Worm (Caenorhabditis elegans) whole organism, mixed stage, embryonic: ENCODE results near the gene T16G12.7.

Source experiments
- M03D4.4 ChIP-seq: sonication (generic microtip); optimal IDR thresholded peaks from 2 replicates; lab custom pipeline; 2017; ENCODE audit warnings: mild to moderate bottlenecking, missing genetic modification characterization, missing compliant biosample characterization
- bed-3 ChIP-seq: fragments of 200-800 bp; sonication (Bioruptor generic); optimal IDR thresholded peaks from 3 replicates; lab custom pipeline; 2018; ENCODE audit warnings: mild to moderate bottlenecking, missing genetic modification characterization, moderate library complexity, missing compliant biosample characterization
- ceh-39 ChIP-seq: fragments of 150-350 bp; optimal IDR thresholded peaks from 2 replicates; lab custom pipeline; 2014; ENCODE audit warnings: missing biosample characterization, missing genetic modification characterization
- ceh-43 ChIP-seq: fragments of 200-800 bp; sonication (Bioruptor generic); optimal IDR thresholded peaks from 2 replicates; lab custom pipeline; 2018; ENCODE audit warnings: mild to moderate bottlenecking, missing genetic modification characterization, moderate library complexity, missing compliant biosample characterization
- ceh-83 ChIP-seq: fragments of 200-800 bp; sonication (Bioruptor generic); optimal IDR thresholded peaks from 2 replicates; lab custom pipeline; 2018; ENCODE audit warnings: mild to moderate bottlenecking, missing genetic modification characterization, missing compliant biosample characterization
- ces-1 ChIP-seq: fragments of 150-350 bp; optimal IDR thresholded peaks from 2 replicates; lab custom pipeline; 2014; ENCODE audit warnings: missing biosample characterization, missing genetic modification reagents, missing genetic modification characterization
- cnd-1 ChIP-seq: fragments of 200-800 bp; sonication (Bioruptor generic); optimal IDR thresholded peaks from 2 replicates; lab custom pipeline; 2018; ENCODE audit warnings: mild to moderate bottlenecking, missing genetic modification characterization, missing compliant biosample characterization
- elt-1 ChIP-seq: sonication (generic microtip); optimal IDR thresholded peaks from 2 replicates; lab custom pipeline; 2017; ENCODE audit warnings: missing genetic modification characterization, mild to moderate bottlenecking, missing compliant biosample characterization, antibody characterized with exemption, moderate library complexity, borderline replicate concordance; ENCODE audit not compliant: insufficient read depth
- elt-3 ChIP-seq: fragments of 150-350 bp; optimal IDR thresholded peaks from 2 replicates; lab custom pipeline; 2014; ENCODE audit warnings: missing biosample characterization, missing genetic modification characterization
- flh-1 ChIP-seq: fragments of 200-800 bp; sonication (Bioruptor generic); optimal IDR thresholded peaks from 2 replicates; lab custom pipeline; 2018; ENCODE audit warnings: mild to moderate bottlenecking, missing genetic modification characterization, moderate library complexity, missing compliant biosample characterization
- ham-2 ChIP-seq: fragments of 200-800 bp; sonication (Bioruptor generic); optimal IDR thresholded peaks from 2 replicates; lab custom pipeline; 2018; ENCODE audit warnings: mild to moderate bottlenecking, missing genetic modification characterization, missing compliant biosample characterization
- hlh-1 ChIP-seq: fragments of 150-350 bp; optimal IDR thresholded peaks from 2 replicates; lab custom pipeline; 2014; ENCODE audit warnings: missing biosample characterization, missing genetic modification reagents, missing genetic modification characterization
- lin-13 ChIP-seq: fragments of 150-350 bp; optimal IDR thresholded peaks from 2 replicates; lab custom pipeline; 2014; ENCODE audit warnings: missing biosample characterization, missing genetic modification characterization
- lsy-2 ChIP-seq: fragments of 150-350 bp; optimal IDR thresholded peaks from 2 replicates; lab custom pipeline; 2014; ENCODE audit warnings: missing biosample characterization, missing genetic modification characterization
- mab-5 ChIP-seq: fragments of 150-350 bp; optimal IDR thresholded peaks from 2 replicates; lab custom pipeline; 2014; ENCODE audit warnings: missing biosample characterization, missing genetic modification characterization
- mls-2 ChIP-seq: sonication (generic microtip); optimal IDR thresholded peaks from 2 replicates; lab custom pipeline; 2016; ENCODE audit warnings: mild to moderate bottlenecking, missing genetic modification characterization, moderate library complexity, missing compliant biosample characterization
- nhr-12 ChIP-seq: fragments of 150-350 bp; optimal IDR thresholded peaks from 2 replicates; lab custom pipeline; 2014; ENCODE audit warnings: missing biosample characterization, missing genetic modification characterization
- nhr-2 ChIP-seq: fragments of 150-350 bp; optimal IDR thresholded peaks from 2 replicates; lab custom pipeline; 2014; ENCODE audit warnings: missing biosample characterization, missing genetic modification characterization
- nhr-237 ChIP-seq: fragments of 150-350 bp; optimal IDR thresholded peaks from 2 replicates; lab custom pipeline; 2014; ENCODE audit warnings: missing biosample characterization, missing genetic modification characterization
- nhr-28 ChIP-seq: fragments of 150-350 bp; optimal IDR thresholded peaks from 2 replicates; lab custom pipeline; 2014; ENCODE audit warnings: missing biosample characterization, missing genetic modification characterization
- pha-4 ChIP-seq: fragments of 150-350 bp; optimal IDR thresholded peaks from 2 replicates; lab custom pipeline; 2018; ENCODE audit warnings: missing biosample characterization, missing genetic modification reagents, missing genetic modification characterization
- sem-2 ChIP-seq: fragments of 200-800 bp; sonication (Bioruptor generic); optimal IDR thresholded peaks from 2 replicates; lab custom pipeline; 2018; ENCODE audit warnings: mild to moderate bottlenecking, missing genetic modification characterization, missing compliant biosample characterization
- snpc-4 ChIP-seq: fragments of 150-350 bp; optimal IDR thresholded peaks from 2 replicates; lab custom pipeline; 2014; ENCODE audit warnings: missing biosample characterization, missing genetic modification characterization
- sptf-1 ChIP-seq: sonication (generic microtip); optimal IDR thresholded peaks from 2 replicates; lab custom pipeline; 2017; ENCODE audit warnings: mild to moderate bottlenecking, missing genetic modification characterization, moderate library complexity, missing compliant biosample characterization
- tbx-8 ChIP-seq: fragments of 200-800 bp; sonication (Bioruptor generic); optimal IDR thresholded peaks from 2 replicates; lab custom pipeline; 2018; ENCODE audit warnings: mild to moderate bottlenecking, missing genetic modification characterization, moderate library complexity, missing compliant biosample characterization
- unc-120 ChIP-seq: sonication (generic microtip); optimal IDR thresholded peaks from 2 replicates; lab custom pipeline; 2017; ENCODE audit warnings: missing genetic modification characterization, missing compliant biosample characterization; ENCODE audit not compliant: poor library complexity, severe bottlenecking
- unc-39 ChIP-seq: fragments of 150-350 bp; optimal IDR thresholded peaks from 2 replicates; lab custom pipeline; 2014; ENCODE audit warnings: missing biosample characterization, missing genetic modification characterization
- unc-62 ChIP-seq: fragments of 150-350 bp; optimal IDR thresholded peaks from 2 replicates; lab custom pipeline; 2014; ENCODE audit warnings: missing biosample characterization, missing genetic modification reagents, missing genetic modification characterization
- zip-8 ChIP-seq: fragments of 150-350 bp; optimal IDR thresholded peaks from 2 replicates; lab custom pipeline; 2014; ENCODE audit warnings: missing biosample characterization, missing genetic modification characterization
- ztf-11 ChIP-seq: fragments of 150-350 bp; optimal IDR thresholded peaks from 2 replicates; lab custom pipeline; 2014; ENCODE audit warnings: missing biosample characterization, missing genetic modification characterization

T16G12.7 gene

DNA sequence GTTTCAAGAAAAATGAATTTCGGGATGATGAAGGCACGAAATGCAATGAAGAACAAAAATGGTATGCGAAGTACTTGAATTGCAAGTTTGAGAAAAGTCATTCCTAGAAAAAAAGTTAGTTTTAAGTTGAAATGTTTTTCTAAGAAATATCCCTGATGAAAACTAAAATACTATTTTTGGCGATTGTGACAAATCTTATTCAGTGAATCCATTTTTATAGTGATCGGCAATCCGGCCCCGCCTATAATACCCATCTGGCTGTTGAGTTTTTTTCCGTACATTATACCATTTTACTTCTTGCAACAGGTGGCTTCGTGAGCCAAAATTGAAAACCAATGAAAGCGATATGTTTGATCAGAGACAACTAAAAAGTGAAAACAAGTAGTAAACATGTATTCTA is 40.7 kb downstream of the T16G12.7 start, which contains the start of gene C05B5.17:
Gene C05B5.17 (minus strand): TSS at position 101 of the 400 bp plus-strand sequence.
- TF ChIP-seq lin-13 (tag; lab: Kevin White, UChicago) (no peak), bed-3 (GFP tag; lab: Kevin White, UChicago) (no peak), nhr-2 (tag; lab: Kevin White, UChicago) (no peak), ceh-83 (no peak), ceh-43 (no peak), mls-2 (tag; lab: Kevin White, UChicago) (no peak), zip-8 (tag; lab: Kevin White, UChicago) (no peak), unc-39 (tag; lab: Kevin White, UChicago) (no peak), elt-1 (tag; lab: Kevin White, UChicago) (no peak), ham-2 (GFP tag; lab: Kevin White, UChicago) (no peak), sptf-1 (tag; lab: Kevin White, UChicago) (no peak), ztf-11 (tag; lab: Kevin White, UChicago) (no peak), nhr-12 (tag; lab: Kevin White, UChicago) (no peak), mab-5 (tag; lab: Kevin White, UChicago) (no peak), hlh-1 (tag; lab: Kevin White, UChicago) (no peak), nhr-28 (tag; lab: Kevin White, UChicago) (no peak), tbx-8 (no peak)
- TF ChIP-seq, all 35 proteins: peak for 0

DNA sequence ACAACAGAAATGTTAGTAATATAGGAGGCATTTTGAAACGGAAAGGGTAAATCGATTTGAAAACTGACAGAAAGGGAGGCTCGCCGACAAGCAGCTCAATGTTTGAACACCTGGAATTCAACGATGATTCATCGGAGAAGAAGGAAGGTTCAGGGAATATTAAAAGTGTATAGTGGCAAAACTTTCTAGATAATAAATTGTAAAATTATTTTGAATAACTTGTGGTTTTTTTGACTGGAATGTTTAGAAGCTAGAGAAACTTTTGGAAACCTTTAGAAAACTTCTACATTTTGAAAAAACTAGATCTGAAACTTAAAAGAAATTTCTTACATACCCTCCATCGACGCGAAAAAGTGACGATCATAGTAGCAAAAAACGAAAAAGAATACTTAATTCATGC is 42.0 kb downstream of the T16G12.7 start, which contains the start of gene pqn-8:
Gene pqn-8 (minus strand): TSS at position 101 of the 400 bp plus-strand sequence.
- TF ChIP-seq cnd-1 (no peak), mls-2 (tag; lab: Kevin White, UChicago) (no peak), lsy-2 (no peak), nhr-28 (tag; lab: Kevin White, UChicago) (no peak), elt-3 (no peak), elt-1 (tag; lab: Kevin White, UChicago) (no peak), ceh-39 (tag; lab: Kevin White, UChicago) (no peak), ceh-83 (no peak), ces-1 (GFP tag; lab: Kevin White, UChicago) (no peak), mab-5 (tag; lab: Kevin White, UChicago) (no peak)
- TF ChIP-seq, all 35 proteins: peak for 0

ce11 chrIII:9993535-9993934 is 46.4 kb downstream of the T16G12.7 start, which contains the start of gene C05B5.4:
TSS of gene C05B5.4 (plus strand) at chrIII:9993885.
- TF ChIP-seq zip-8 (tag; lab: Kevin White, UChicago) (peak; percentile 23), nhr-2 (tag; lab: Kevin White, UChicago) (peak; percentile 84), nhr-28 (tag; lab: Kevin White, UChicago) (no peak)

DNA sequence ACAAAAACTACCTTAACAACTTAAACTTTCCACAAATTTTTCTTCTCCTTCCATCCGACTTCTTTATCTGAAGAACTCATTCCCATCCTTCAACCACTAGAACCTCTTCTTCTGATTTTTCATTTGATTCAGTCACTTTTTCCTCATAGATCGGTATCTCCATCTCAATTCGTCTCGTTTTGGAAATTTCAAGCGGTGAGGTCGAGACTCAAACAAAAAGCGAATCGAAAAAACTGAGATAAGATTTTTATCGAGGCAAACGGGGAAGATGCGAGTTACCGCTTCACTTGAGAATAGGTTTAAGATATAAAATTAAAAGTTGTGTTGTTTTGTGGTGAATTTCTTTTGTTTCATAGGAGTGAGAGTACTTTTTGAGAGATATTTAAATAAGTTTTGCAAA is 48.6 kb downstream of the T16G12.7 start:
- TF ChIP-seq elt-1 (tag; lab: Kevin White, UChicago) = no peak
- no peak for TF ChIP-seq flh-1
- TF ChIP-seq mls-2 (tag; lab: Kevin White, UChicago) = no peak
- no peak for TF ChIP-seq ces-1 (GFP tag; lab: Kevin White, UChicago)
- no peak for TF ChIP-seq snpc-4 (tag; lab: Kevin White, UChicago)
- no peak for TF ChIP-seq hlh-1 (tag; lab: Kevin White, UChicago)
- TF ChIP-seq lin-13 (tag; lab: Kevin White, UChicago) = no peak
- no peak for TF ChIP-seq nhr-12 (tag; lab: Kevin White, UChicago)
- TF ChIP-seq ceh-39 (tag; lab: Kevin White, UChicago) = no peak
- TF ChIP-seq M03D4.4 (tag; lab: Kevin White, UChicago) = no peak
- no peak for TF ChIP-seq unc-120
- no peak for TF ChIP-seq ham-2 (GFP tag; lab: Kevin White, UChicago)
- no peak for TF ChIP-seq nhr-237
- TF ChIP-seq pha-4 = no peak
- TF ChIP-seq ceh-43 = no peak
- no peak for TF ChIP-seq sem-2 (GFP tag; lab: Kevin White, UChicago)
- TF ChIP-seq elt-3 = no peak
- no peak for TF ChIP-seq unc-39 (tag; lab: Kevin White, UChicago)
- no peak for TF ChIP-seq mab-5 (tag; lab: Kevin White, UChicago)
- TF ChIP-seq unc-62 = no peak
